Fruit fly (Drosophila melanogaster) whole organism, embryonic: Measurements from ENCODE around the gene CG7139.
A peak's percentile ranks its signal among the peaks of the same experiment; 100 is the strongest.

Source experiments
- ATbp ChIP-seq: fragments of 200-800 bp; sonication (Bioruptor generic); optimal IDR thresholded peaks from 2 replicates; lab custom pipeline; 2017; ENCODE audit warnings: missing biosample characterization, mild to moderate bottlenecking, missing genetic modification characterization, missing genetic modification reagents
- Adf1 ChIP-seq: fragments of 200-800 bp; sonication (Bioruptor generic); IDR thresholded peaks from 2 replicates; pipeline ENCODE4 v1.3.6; 2022; ENCODE audit warnings: missing biosample characterization, missing genetic modification characterization
- Bdp1 ChIP-seq: fragments of 200-800 bp; sonication (Bioruptor generic); optimal IDR thresholded peaks from 3 replicates; lab custom pipeline; 2016; ENCODE audit warnings: missing biosample characterization, missing genetic modification characterization
- CG10979 ChIP-seq: fragments of 200-800 bp; sonication (Bioruptor generic); optimal IDR thresholded peaks from 2 replicates; lab custom pipeline; 2018; ENCODE audit warnings: missing biosample characterization, mild to moderate bottlenecking, missing genetic modification characterization, moderate library complexity
- CG12104 ChIP-seq: fragments of 200-800 bp; sonication (Bioruptor generic); optimal IDR thresholded peaks from 3 replicates; lab custom pipeline; 2016; ENCODE audit warnings: missing biosample characterization, missing genetic modification characterization
- CG12769 ChIP-seq: fragments of 200-800 bp; sonication (Bioruptor generic); optimal IDR thresholded peaks from 2 replicates; lab custom pipeline; 2019; ENCODE audit warnings: missing biosample characterization, mild to moderate bottlenecking, missing genetic modification characterization, moderate library complexity
- CG13287 ChIP-seq: fragments of 200-800 bp; sonication (Bioruptor generic); IDR thresholded peaks from 2 replicates; pipeline ENCODE4 v1.3.6; 2022; ENCODE audit warnings: missing biosample characterization, missing genetic modification characterization; ENCODE audit not compliant: partially characterized antibody
- CG13424 ChIP-seq: fragments of 200-800 bp; sonication (Bioruptor generic); optimal IDR thresholded peaks from 2 replicates; lab custom pipeline; 2019; ENCODE audit warnings: missing biosample characterization, mild to moderate bottlenecking, missing genetic modification characterization, moderate library complexity
- CG14710 ChIP-seq: fragments of 200-800 bp; sonication (Bioruptor generic); optimal IDR thresholded peaks from 3 replicates; lab custom pipeline; 2019; ENCODE audit warnings: missing biosample characterization, mild to moderate bottlenecking, missing genetic modification characterization, moderate library complexity
- CG14965 ChIP-seq: fragments of 200-800 bp; sonication (Bioruptor generic); optimal IDR thresholded peaks from 2 replicates; lab custom pipeline; 2016; ENCODE audit warnings: missing biosample characterization, missing genetic modification characterization, borderline replicate concordance
- CG15514 ChIP-seq: fragments of 200-800 bp; sonication (Bioruptor generic); optimal IDR thresholded peaks from 3 replicates; lab custom pipeline; 2017; ENCODE audit warnings: missing biosample characterization, missing genetic modification characterization, mild to moderate bottlenecking, moderate library complexity, missing genetic modification reagents
- CG1647 ChIP-seq: fragments of 200-800 bp; sonication (Bioruptor generic); optimal IDR thresholded peaks from 3 replicates; lab custom pipeline; 2016; ENCODE audit warnings: missing biosample characterization, missing genetic modification characterization
- CG17568 ChIP-seq: fragments of 200-800 bp; sonication (Bioruptor generic); optimal IDR thresholded peaks from 2 replicates; lab custom pipeline; 2018; ENCODE audit warnings: missing biosample characterization, mild to moderate bottlenecking, missing genetic modification characterization, moderate library complexity
- CG18764 ChIP-seq: fragments of 200-800 bp; sonication (Bioruptor generic); optimal IDR thresholded peaks from 3 replicates; lab custom pipeline; 2016; ENCODE audit warnings: missing biosample characterization, missing genetic modification characterization
- CG2120 ChIP-seq: fragments of 200-800 bp; sonication (Bioruptor generic); optimal IDR thresholded peaks from 3 replicates; lab custom pipeline; 2016; ENCODE audit warnings: missing biosample characterization, missing genetic modification characterization
- CG2202 ChIP-seq: fragments of 200-800 bp; sonication (Bioruptor generic); optimal IDR thresholded peaks from 2 replicates; lab custom pipeline; 2018; ENCODE audit warnings: missing biosample characterization, mild to moderate bottlenecking, missing genetic modification characterization
- CG30403 ChIP-seq: fragments of 200-800 bp; sonication (Bioruptor generic); optimal IDR thresholded peaks from 3 replicates; lab custom pipeline; 2016; ENCODE audit warnings: missing biosample characterization, missing genetic modification characterization
- CG3065 ChIP-seq: fragments of 200-800 bp; sonication (Bioruptor generic); optimal IDR thresholded peaks from 2 replicates; lab custom pipeline; 2016; ENCODE audit warnings: missing biosample characterization, missing genetic modification characterization
- CG31365 ChIP-seq: fragments of 200-800 bp; sonication (Bioruptor generic); optimal IDR thresholded peaks from 2 replicates; lab custom pipeline; 2018; ENCODE audit warnings: missing biosample characterization, mild to moderate bottlenecking, missing genetic modification characterization
- CG4854 ChIP-seq: fragments of 200-800 bp; sonication (Bioruptor generic); optimal IDR thresholded peaks from 2 replicates; lab custom pipeline; 2016; ENCODE audit warnings: missing biosample characterization, missing genetic modification characterization, inconsistent platforms
- CG7372 ChIP-seq: fragments of 200-800 bp; sonication (Bioruptor generic); IDR thresholded peaks from 2 replicates; pipeline ENCODE4 v1.3.6; 2022; ENCODE audit warnings: missing biosample characterization, missing genetic modification characterization
- CG9817 ChIP-seq: fragments of 200-800 bp; sonication (Bioruptor generic); optimal IDR thresholded peaks from 2 replicates; lab custom pipeline; 2018; ENCODE audit warnings: missing biosample characterization, mild to moderate bottlenecking, missing genetic modification characterization, moderate library complexity
- CG9932 ChIP-seq: fragments of 200-800 bp; sonication (Bioruptor generic); IDR thresholded peaks from 2 replicates; pipeline ENCODE4 v1.3.6; 2022; ENCODE audit warnings: missing biosample characterization, missing genetic modification characterization
- D19B ChIP-seq: fragments of 200-800 bp; sonication (Bioruptor generic); optimal IDR thresholded peaks from 2 replicates; lab custom pipeline; 2017; ENCODE audit warnings: missing biosample characterization, mild to moderate bottlenecking, missing genetic modification characterization
- Doc3 ChIP-seq: fragments of 200-800 bp; sonication (Bioruptor generic); IDR thresholded peaks from 3 replicates; pipeline ENCODE4 v1.3.6; 2022; ENCODE audit warnings: missing biosample characterization, missing genetic modification characterization; ENCODE audit not compliant: partially characterized antibody
- Dref ChIP-seq: fragments of 200-800 bp; sonication (Bioruptor generic); IDR thresholded peaks from 2 replicates; pipeline ENCODE4 v1.3.6; 2022; ENCODE audit warnings: missing biosample characterization, missing genetic modification characterization
- HLH4C ChIP-seq: fragments of 200-800 bp; sonication (Bioruptor generic); IDR thresholded peaks from 3 replicates; pipeline ENCODE4 v1.3.6; 2022; ENCODE audit warnings: missing biosample characterization, missing genetic modification characterization; ENCODE audit not compliant: partially characterized antibody
- HmgZ ChIP-seq: fragments of 200-800 bp; sonication (Bioruptor generic); optimal IDR thresholded peaks from 2 replicates; lab custom pipeline; 2018; ENCODE audit warnings: missing biosample characterization, mild to moderate bottlenecking, missing genetic modification characterization
- Hmx ChIP-seq: fragments of 200-800 bp; sonication (Bioruptor generic); optimal IDR thresholded peaks from 2 replicates; lab custom pipeline; 2016; ENCODE audit warnings: missing biosample characterization, missing genetic modification characterization
- Mrtf ChIP-seq: fragments of 200-800 bp; sonication (Bioruptor generic); IDR thresholded peaks from 3 replicates; pipeline ENCODE4 v1.3.6; 2022; ENCODE audit warnings: missing biosample characterization, missing genetic modification characterization
- Myb ChIP-seq: fragments of 200-800 bp; sonication (Bioruptor generic); optimal IDR thresholded peaks from 2 replicates; lab custom pipeline; 2016; ENCODE audit warnings: missing biosample characterization, missing genetic modification characterization
- Optix ChIP-seq: fragments of 200-800 bp; sonication (Bioruptor generic); IDR thresholded peaks from 3 replicates; pipeline ENCODE4 v1.3.6; 2022; ENCODE audit warnings: missing biosample characterization, missing genetic modification characterization
- TFAM ChIP-seq: fragments of 200-800 bp; sonication (Bioruptor generic); optimal IDR thresholded peaks from 2 replicates; lab custom pipeline; 2017; ENCODE audit warnings: missing biosample characterization, missing genetic modification characterization, inconsistent platforms
- Vsx1 ChIP-seq: fragments of 200-800 bp; sonication (Bioruptor generic); optimal IDR thresholded peaks from 2 replicates; lab custom pipeline; 2017; ENCODE audit warnings: missing biosample characterization, mild to moderate bottlenecking, missing genetic modification characterization, missing genetic modification reagents
- abd-A ChIP-seq: fragments of 200-800 bp; sonication (Bioruptor generic); optimal IDR thresholded peaks from 3 replicates; lab custom pipeline; 2019; ENCODE audit warnings: missing biosample characterization, mild to moderate bottlenecking, missing genetic modification characterization, moderate library complexity
- caup ChIP-seq: fragments of 200-800 bp; sonication (Bioruptor generic); optimal IDR thresholded peaks from 3 replicates; lab custom pipeline; 2017; ENCODE audit warnings: missing biosample characterization, mild to moderate bottlenecking, missing genetic modification characterization, moderate library complexity; ENCODE audit not compliant: severe bottlenecking
- chif ChIP-seq, 2 experiments: fragments of 200-800 bp; sonication (Bioruptor generic); optimal IDR thresholded peaks; 3 replicates each; lab custom pipeline; 2016; ENCODE audit warnings: missing biosample characterization in 2 of 2, missing genetic modification characterization in 2 of 2
- chn ChIP-seq: fragments of 200-800 bp; sonication (Bioruptor generic); optimal IDR thresholded peaks from 2 replicates; lab custom pipeline; 2016; ENCODE audit warnings: missing biosample characterization, missing genetic modification characterization
- crol ChIP-seq: fragments of 200-800 bp; sonication (Bioruptor generic); IDR thresholded peaks from 2 replicates; pipeline ENCODE4 v1.3.6; 2022; ENCODE audit warnings: missing biosample characterization, missing genetic modification characterization
- dimm ChIP-seq: fragments of 200-800 bp; sonication (Bioruptor generic); IDR thresholded peaks from 2 replicates; pipeline ENCODE4 v1.3.6; 2022; ENCODE audit warnings: missing biosample characterization, missing genetic modification characterization
- emc ChIP-seq: fragments of 200-800 bp; sonication (Bioruptor generic); optimal IDR thresholded peaks from 2 replicates; lab custom pipeline; 2016; ENCODE audit warnings: missing biosample characterization, missing genetic modification characterization
- hth ChIP-seq: fragments of >200 bp; optimal IDR thresholded peaks from 2 replicates; lab custom pipeline; 2017; ENCODE audit warnings: inconsistent platforms
- kni ChIP-seq: fragments of 200-800 bp; sonication (Bioruptor generic); optimal IDR thresholded peaks from 3 replicates; lab custom pipeline; 2017; ENCODE audit warnings: mild to moderate bottlenecking, missing biosample characterization, missing genetic modification reagents, missing genetic modification characterization
- lmd ChIP-seq: fragments of 200-800 bp; sonication (Bioruptor generic); IDR thresholded peaks from 2 replicates; pipeline ENCODE4 v1.3.6; 2022; ENCODE audit warnings: missing biosample characterization, missing genetic modification characterization
- mld ChIP-seq: fragments of 200-800 bp; sonication (Bioruptor generic); IDR thresholded peaks from 3 replicates; pipeline ENCODE4 v1.3.6; 2022; ENCODE audit warnings: missing biosample characterization, missing genetic modification characterization; ENCODE audit not compliant: partially characterized antibody
- nerfin-2 ChIP-seq: fragments of 200-800 bp; sonication (Bioruptor generic); IDR thresholded peaks from 2 replicates; pipeline ENCODE4 v1.3.6; 2022; ENCODE audit warnings: missing biosample characterization, missing genetic modification characterization; ENCODE audit not compliant: partially characterized antibody
- run ChIP-seq: fragments of 200-800 bp; sonication (Bioruptor generic); optimal IDR thresholded peaks from 3 replicates; lab custom pipeline; 2018; ENCODE audit warnings: missing biosample characterization, mild to moderate bottlenecking, missing genetic modification characterization
- sens ChIP-seq: fragments of 200-800 bp; sonication (Bioruptor generic); peaks from one replicate; lab custom pipeline; 2016; ENCODE audit warnings: missing biosample characterization, missing genetic modification characterization
- sob ChIP-seq: fragments of 200-800 bp; sonication (Bioruptor generic); IDR thresholded peaks from 2 replicates; pipeline ENCODE4 v1.3.6; 2022; ENCODE audit warnings: missing biosample characterization, missing genetic modification characterization
- unpg ChIP-seq: fragments of 200-800 bp; sonication (Bioruptor generic); optimal IDR thresholded peaks from 3 replicates; lab custom pipeline; 2018; ENCODE audit warnings: missing biosample characterization, mild to moderate bottlenecking, missing genetic modification characterization, moderate library complexity

CG7139 gene

dm6 chr3L:22071687-22072394 lies at the start of gene CG7139 (continued):
- no peak for TF ChIP-seq Adf1
- TF ChIP-seq lmd (GFP tag; lab: Robert Waterston, UW): no peak
- TF ChIP-seq hth (lab: Kevin White, UChicago): no peak
- TF ChIP-seq Vsx1 (GFP tag; lab: Kevin White, UChicago): no peak
- TF ChIP-seq CG7372 (GFP tag; lab: Robert Waterston, UW): no peak
- peak; percentile 12 for TF ChIP-seq CG2120
- TF ChIP-seq Optix (GFP tag; lab: Robert Waterston, UW): no peak
- TF ChIP-seq kni (GFP tag; lab: Kevin White, UChicago): no peak
- TF ChIP-seq CG14710 (tag; lab: Kevin White, UChicago): peak; percentile 49
- no peak for TF ChIP-seq sob
- peak; percentile 37 for TF ChIP-seq CG15514 (GFP tag; lab: Kevin White, UChicago)
- no peak for TF ChIP-seq TFAM (GFP tag; lab: Kevin White, UChicago)
- peak; percentile 80 for TF ChIP-seq sens
- TF ChIP-seq run (tag; lab: Kevin White, UChicago): no peak
- TF ChIP-seq CG13424: no peak
- peak; percentile 75 for TF ChIP-seq Dref
- TF ChIP-seq chif (GFP tag; optimal IDR thresholded peaks at IDR 0.05; lab: Kevin White, UChicago): no peak
- TF ChIP-seq Mrtf (GFP tag; lab: Robert Waterston, UW): no peak
- TF ChIP-seq CG4854: no peak
- no peak for TF ChIP-seq CG18764 (GFP tag; lab: Kevin White, UChicago)
- peak; percentile 37 for TF ChIP-seq CG12769
- TF ChIP-seq CG2202 (tag; lab: Kevin White, UChicago): no peak
- TF ChIP-seq CG17568 (GFP tag; lab: Kevin White, UChicago): no peak
- no peak for TF ChIP-seq Hmx (GFP tag; lab: Kevin White, UChicago)
- no peak for TF ChIP-seq emc
- TF ChIP-seq CG14965 (GFP tag; lab: Kevin White, UChicago): no peak
- TF ChIP-seq nerfin-2 (GFP tag; lab: Robert Waterston, UW): peak; percentile 70
- TF ChIP-seq CG30403 (GFP tag; lab: Kevin White, UChicago): peak; percentile 37
- TF ChIP-seq CG13287 (GFP tag; lab: Robert Waterston, UW): peak; percentile 53
- TF ChIP-seq CG10979: no peak
- peak; percentile 64 for TF ChIP-seq HLH4C (GFP tag; lab: Robert Waterston, UW)
- TF ChIP-seq D19B (GFP tag; lab: Kevin White, UChicago): peak; percentile 31
- TF ChIP-seq CG3065 (GFP tag; lab: Kevin White, UChicago): no peak
- TF ChIP-seq Doc3: peak; percentile 59; the same call in 2 of the 3 replicates
- no peak for TF ChIP-seq ATbp
- no peak; the same call in 1 of the 2 replicates for TF ChIP-seq CG9932 (GFP tag; lab: Robert Waterston, UW)
- TF ChIP-seq Myb (GFP tag; lab: Kevin White, UChicago): no peak
- TF ChIP-seq caup (GFP tag; lab: Kevin White, UChicago): no peak
- TF ChIP-seq CG31365 (tag; lab: Kevin White, UChicago): no peak
- TF ChIP-seq CG9817: peak; percentile 1
- TF ChIP-seq HmgZ (tag; lab: Kevin White, UChicago): peak; percentile 14
- no peak for TF ChIP-seq dimm (GFP tag; lab: Robert Waterston, UW)
- TF ChIP-seq CG12104 (GFP tag; lab: Kevin White, UChicago): no peak
- TF ChIP-seq abd-A: no peak
- no peak for TF ChIP-seq crol (GFP tag; lab: Robert Waterston, UW)
- TF ChIP-seq mld (GFP tag; lab: Robert Waterston, UW): peak; percentile 42; the same call in 1 of the 3 replicates
- no peak for TF ChIP-seq Bdp1 (GFP tag; lab: Kevin White, UChicago)
- no peak for TF ChIP-seq unpg
- TF ChIP-seq CG1647 (GFP tag; lab: Kevin White, UChicago): no peak
- TF ChIP-seq chn (GFP tag; lab: Kevin White, UChicago): no peak
